Fruit fly (Drosophila melanogaster) whole organism, embryonic: Measurements from ENCODE around the gene amrt.

Experiments used
- Bdp1 ChIP-seq: fragments of 200-800 bp; sonication (Bioruptor generic); optimal IDR thresholded peaks from 3 replicates; lab custom pipeline; 2016; ENCODE audit warnings: missing biosample characterization, missing genetic modification characterization
- Bgb ChIP-seq: fragments of 200-800 bp; sonication (Bioruptor generic); IDR thresholded peaks from 2 replicates; pipeline ENCODE4 v1.3.6; 2022; ENCODE audit warnings: missing biosample characterization, missing genetic modification characterization; ENCODE audit not compliant: partially characterized antibody
- CG10462 ChIP-seq: fragments of 200-800 bp; sonication (Bioruptor generic); optimal IDR thresholded peaks from 2 replicates; lab custom pipeline; 2016; ENCODE audit warnings: missing biosample characterization, missing genetic modification characterization
- CG10565 ChIP-seq: fragments of 200-800 bp; sonication (Bioruptor generic); optimal IDR thresholded peaks from 3 replicates; lab custom pipeline; 2016; ENCODE audit warnings: missing biosample characterization, mild to moderate bottlenecking, missing genetic modification characterization
- CG11723 ChIP-seq: fragments of 200-800 bp; sonication (Bioruptor generic); optimal IDR thresholded peaks from 2 replicates; lab custom pipeline; 2017; ENCODE audit warnings: missing biosample characterization, mild to moderate bottlenecking, missing genetic modification characterization
- CG12744 ChIP-seq: fragments of 200-800 bp; sonication (Bioruptor generic); optimal IDR thresholded peaks from 2 replicates; lab custom pipeline; 2016; ENCODE audit warnings: missing biosample characterization, missing genetic modification characterization
- CG14014 ChIP-seq: fragments of 200-800 bp; sonication (Bioruptor generic); IDR thresholded peaks from 2 replicates; pipeline ENCODE4 v1.3.6; 2022; ENCODE audit warnings: missing biosample characterization, missing genetic modification characterization
- CG14441 ChIP-seq: fragments of 200-800 bp; sonication (Bioruptor generic); IDR thresholded peaks from 2 replicates; pipeline ENCODE4 v1.3.6; 2022; ENCODE audit warnings: missing biosample characterization, missing genetic modification characterization
- CG14710 ChIP-seq: fragments of 200-800 bp; sonication (Bioruptor generic); optimal IDR thresholded peaks from 3 replicates; lab custom pipeline; 2019; ENCODE audit warnings: missing biosample characterization, mild to moderate bottlenecking, missing genetic modification characterization, moderate library complexity
- CG14965 ChIP-seq: fragments of 200-800 bp; sonication (Bioruptor generic); optimal IDR thresholded peaks from 2 replicates; lab custom pipeline; 2016; ENCODE audit warnings: missing biosample characterization, missing genetic modification characterization, borderline replicate concordance
- CG16815 ChIP-seq: fragments of 200-800 bp; sonication (Bioruptor generic); optimal IDR thresholded peaks from 3 replicates; lab custom pipeline; 2017; ENCODE audit warnings: missing biosample characterization, mild to moderate bottlenecking, missing genetic modification characterization
- CG30020 ChIP-seq: fragments of 200-800 bp; optimal IDR thresholded peaks from 2 replicates; lab custom pipeline; 2019; ENCODE audit warnings: missing biosample characterization, mild to moderate bottlenecking, missing genetic modification characterization, moderate library complexity
- CG30403 ChIP-seq: fragments of 200-800 bp; sonication (Bioruptor generic); optimal IDR thresholded peaks from 3 replicates; lab custom pipeline; 2016; ENCODE audit warnings: missing biosample characterization, missing genetic modification characterization
- CG3281 ChIP-seq: fragments of 200-800 bp; sonication (Bioruptor generic); optimal IDR thresholded peaks from 3 replicates; lab custom pipeline; 2017; ENCODE audit warnings: missing biosample characterization, mild to moderate bottlenecking, missing genetic modification characterization
- CG33557 ChIP-seq: fragments of 200-800 bp; sonication (Bioruptor generic); optimal IDR thresholded peaks from 2 replicates; lab custom pipeline; 2019; ENCODE audit warnings: missing biosample characterization, mild to moderate bottlenecking, missing genetic modification characterization, moderate library complexity
- CG3838 ChIP-seq: fragments of 200-800 bp; sonication (Bioruptor generic); optimal IDR thresholded peaks from 3 replicates; lab custom pipeline; 2016; ENCODE audit warnings: missing biosample characterization, missing genetic modification characterization
- CG4282 ChIP-seq: fragments of 200-800 bp; sonication (Bioruptor generic); optimal IDR thresholded peaks from 2 replicates; lab custom pipeline; 2016; ENCODE audit warnings: missing biosample characterization, missing genetic modification characterization
- CG6175 ChIP-seq: fragments of 200-800 bp; sonication (Bioruptor generic); IDR thresholded peaks from 3 replicates; pipeline ENCODE4 v1.3.6; 2022; ENCODE audit warnings: missing biosample characterization, missing genetic modification characterization
- CG6683 ChIP-seq: fragments of 200-800 bp; sonication (Bioruptor generic); optimal IDR thresholded peaks from 2 replicates; lab custom pipeline; 2017; ENCODE audit warnings: missing biosample characterization, mild to moderate bottlenecking, missing genetic modification characterization, missing genetic modification reagents
- CG6854 ChIP-seq: fragments of 200-800 bp; sonication (Bioruptor generic); optimal IDR thresholded peaks from 3 replicates; lab custom pipeline; 2017; ENCODE audit warnings: missing biosample characterization, mild to moderate bottlenecking, missing genetic modification characterization
- CG8478 ChIP-seq: fragments of >200 bp; optimal IDR thresholded peaks from 2 replicates; lab custom pipeline; 2018
- Dfd ChIP-seq, 2 experiments: fragments of >200 bp; optimal IDR thresholded peaks; 2 replicates each; lab custom pipeline; 2017; ENCODE audit warnings: missing biosample characterization in 2 of 2, missing genetic modification characterization in 2 of 2
- Lpt ChIP-seq: fragments of >200 bp; optimal IDR thresholded peaks from 2 replicates; lab custom pipeline; 2018; ENCODE audit warnings: missing biosample characterization, missing genetic modification characterization
- Med ChIP-seq: fragments of 200-800 bp; sonication (Bioruptor generic); peaks from one replicate; lab custom pipeline; 2016; ENCODE audit warnings: missing biosample characterization, missing genetic modification characterization, mild to moderate bottlenecking, inconsistent platforms, moderate library complexity
- Mrtf ChIP-seq: fragments of 200-800 bp; sonication (Bioruptor generic); IDR thresholded peaks from 3 replicates; pipeline ENCODE4 v1.3.6; 2022; ENCODE audit warnings: missing biosample characterization, missing genetic modification characterization
- Myb ChIP-seq: fragments of 200-800 bp; sonication (Bioruptor generic); optimal IDR thresholded peaks from 2 replicates; lab custom pipeline; 2016; ENCODE audit warnings: missing biosample characterization, missing genetic modification characterization
- Nf-YA ChIP-seq: fragments of 200-800 bp; sonication (Bioruptor generic); IDR thresholded peaks from 2 replicates; pipeline ENCODE4 v1.3.6; 2022; ENCODE audit warnings: missing biosample characterization, missing genetic modification characterization
- Opbp ChIP-seq: fragments of 200-800 bp; sonication (Bioruptor generic); IDR thresholded peaks from 3 replicates; pipeline ENCODE4 v1.3.6; 2022; ENCODE audit warnings: missing biosample characterization, missing genetic modification characterization; ENCODE audit not compliant: partially characterized antibody
- Ptx1 ChIP-seq: fragments of 200-800 bp; sonication (Bioruptor generic); IDR thresholded peaks from 2 replicates; pipeline ENCODE4 v1.3.6; 2022; ENCODE audit warnings: missing biosample characterization, missing genetic modification characterization
- Sin3A ChIP-seq: fragments of >200 bp; optimal IDR thresholded peaks from 2 replicates; lab custom pipeline; 2018
- TFAM ChIP-seq: fragments of 200-800 bp; sonication (Bioruptor generic); optimal IDR thresholded peaks from 2 replicates; lab custom pipeline; 2017; ENCODE audit warnings: missing biosample characterization, missing genetic modification characterization, inconsistent platforms
- Trl ChIP-seq, 3 experiments: fragments of >200 bp in 2 of 3; fragments of 200-800 bp in 1 of 3; sonication (Bioruptor generic) in 1 of 3; optimal IDR thresholded peaks; 2 replicates in 1 of 3; 3 replicates in 2 of 3; lab custom pipeline; 2016 to 2017; ENCODE audit warnings: missing biosample characterization in 1 of 3, missing genetic modification characterization in 1 of 3
- al ChIP-seq: fragments of 200-800 bp; sonication (Bioruptor generic); IDR thresholded peaks from 2 replicates; pipeline ENCODE4 v1.3.6; 2022; ENCODE audit warnings: missing biosample characterization, missing genetic modification characterization
- aop ChIP-seq: fragments of 200-800 bp; sonication (Bioruptor generic); IDR thresholded peaks from 2 replicates; pipeline ENCODE4 v1.3.6; 2022; ENCODE audit warnings: missing biosample characterization, missing genetic modification characterization
- ash1 ChIP-seq: fragments of 200-800 bp; sonication (Bioruptor generic); optimal IDR thresholded peaks from 2 replicates; lab custom pipeline; 2018; ENCODE audit warnings: missing biosample characterization, mild to moderate bottlenecking, missing genetic modification characterization
- bsh ChIP-seq, 2 experiments: fragments of 200-800 bp; sonication (Bioruptor generic); optimal IDR thresholded peaks; 2 replicates each; lab custom pipeline; 2017 to 2018; ENCODE audit warnings: mild to moderate bottlenecking in 2 of 2, missing biosample characterization in 2 of 2, missing genetic modification characterization in 2 of 2, moderate library complexity in 1 of 2
- exex ChIP-seq: fragments of 200-800 bp; sonication (Bioruptor generic); optimal IDR thresholded peaks from 4 replicates; lab custom pipeline; 2018; ENCODE audit warnings: missing biosample characterization, mild to moderate bottlenecking, missing genetic modification characterization, moderate library complexity
- fd102C ChIP-seq: fragments of 200-800 bp; sonication (Bioruptor generic); optimal IDR thresholded peaks from 2 replicates; lab custom pipeline; 2018; ENCODE audit warnings: missing biosample characterization, mild to moderate bottlenecking, missing genetic modification characterization, moderate library complexity
- grn ChIP-seq: fragments of 200-800 bp; sonication (Bioruptor generic); optimal IDR thresholded peaks from 3 replicates; lab custom pipeline; 2017; ENCODE audit warnings: missing biosample characterization, missing genetic modification characterization
- h ChIP-seq: fragments of >200 bp; optimal IDR thresholded peaks from 2 replicates; lab custom pipeline; 2017
- ham ChIP-seq: fragments of 200-800 bp; sonication (Bioruptor generic); IDR thresholded peaks from 2 replicates; pipeline ENCODE4 v1.3.6; 2022; ENCODE audit warnings: missing biosample characterization, missing genetic modification characterization
- pfk ChIP-seq: fragments of 200-800 bp; sonication (Bioruptor generic); optimal IDR thresholded peaks from 2 replicates; lab custom pipeline; 2018; ENCODE audit warnings: missing biosample characterization, mild to moderate bottlenecking, missing genetic modification characterization, moderate library complexity
- pita ChIP-seq: fragments of 200-800 bp; sonication (Bioruptor generic); optimal IDR thresholded peaks from 2 replicates; lab custom pipeline; 2017; ENCODE audit warnings: missing biosample characterization, mild to moderate bottlenecking, missing genetic modification characterization
- rib ChIP-seq: fragments of 200-800 bp; sonication (Bioruptor generic); IDR thresholded peaks from 2 replicates; pipeline ENCODE4 v1.3.6; 2022; ENCODE audit warnings: missing biosample characterization, missing genetic modification characterization
- sc ChIP-seq, 3 experiments: fragments of >200 bp in 2 of 3; fragments of 200-800 bp in 1 of 3; sonication (Bioruptor generic) in 1 of 3; optimal IDR thresholded peaks; 2 replicates in 2 of 3; 3 replicates in 1 of 3; lab custom pipeline; 2017; ENCODE audit warnings: mild to moderate bottlenecking in 1 of 3, missing biosample characterization in 1 of 3, missing genetic modification characterization in 1 of 3, missing genetic modification reagents in 1 of 3
- schlank ChIP-seq: fragments of 200-800 bp; sonication (Bioruptor generic); optimal IDR thresholded peaks from 2 replicates; lab custom pipeline; 2018; ENCODE audit warnings: missing biosample characterization, mild to moderate bottlenecking, missing genetic modification characterization
- scrt ChIP-seq: fragments of 200-800 bp; sonication (Bioruptor generic); optimal IDR thresholded peaks from 2 replicates; lab custom pipeline; 2018; ENCODE audit warnings: missing biosample characterization, mild to moderate bottlenecking, missing genetic modification characterization, moderate library complexity
- sisA ChIP-seq: fragments of 200-800 bp; sonication (Bioruptor generic); IDR thresholded peaks from 2 replicates; pipeline ENCODE4 v1.3.6; 2022; ENCODE audit warnings: missing biosample characterization, missing genetic modification characterization
- slp2 ChIP-seq: fragments of 200-800 bp; sonication (Bioruptor generic); optimal IDR thresholded peaks from 2 replicates; lab custom pipeline; 2016; ENCODE audit warnings: missing biosample characterization, missing genetic modification characterization
- stc ChIP-seq: fragments of 200-800 bp; sonication (Bioruptor generic); IDR thresholded peaks from 2 replicates; pipeline ENCODE4 v1.3.6; 2022; ENCODE audit warnings: missing biosample characterization, missing genetic modification characterization
- twi ChIP-seq: fragments of 200-800 bp; optimal IDR thresholded peaks from 2 replicates; lab custom pipeline; 2019; ENCODE audit warnings: missing biosample characterization, mild to moderate bottlenecking, missing genetic modification characterization, moderate library complexity

amrt gene

dm6 chrX:13756776-13757312, 25.4 kb upstream of the amrt start, which contains the start of the genes CG32625 and Rtc1 (continued):
- no peak for TF ChIP-seq Lpt
- no peak for TF ChIP-seq CG14965
- TF ChIP-seq CG16815 (GFP tag; lab: Kevin White, UChicago), result no peak
- peak; percentile 36; the same call in 1 of the 2 replicates for TF ChIP-seq CG14014 (GFP tag; lab: Robert Waterston, UW)
- no peak for TF ChIP-seq CG3838 (GFP tag; lab: Kevin White, UChicago)
- TF ChIP-seq rib (GFP tag; lab: Robert Waterston, UW), result no peak
- no peak for TF ChIP-seq Nf-YA (GFP tag; lab: Robert Waterston, UW)
- TF ChIP-seq bsh (GFP tag; optimal IDR thresholded peaks at IDR 0.05; lab: Kevin White, UChicago), result peak in 1 of 2 experiments; percentile 49
- no peak for TF ChIP-seq Mrtf
- TF ChIP-seq CG10565 (GFP tag; lab: Kevin White, UChicago), result no peak
- TF ChIP-seq CG10462 (GFP tag; lab: Kevin White, UChicago), result no peak
- peak; percentile 31 for TF ChIP-seq CG30020 (tag; lab: Kevin White, UChicago)
- no peak for TF ChIP-seq CG8478
- no peak for TF ChIP-seq Myb (GFP tag; lab: Kevin White, UChicago)
- TF ChIP-seq stc (GFP tag; lab: Robert Waterston, UW), result no peak
- TF ChIP-seq CG12744, result no peak
- TF ChIP-seq sc (optimal IDR thresholded peaks at IDR 0.05; lab: Kevin White, UChicago), result no peak
- no peak for TF ChIP-seq sc (GFP tag; optimal IDR thresholded peaks at IDR 0.05; lab: Kevin White, UChicago)
- TF ChIP-seq twi, result no peak
- no peak for TF ChIP-seq CG11723
- TF ChIP-seq sisA (GFP tag; lab: Robert Waterston, UW), result no peak; the same call in 1 of the 2 replicates
- TF ChIP-seq schlank, result no peak
- TF ChIP-seq pfk (GFP tag; lab: Kevin White, UChicago), result no peak
- no peak for TF ChIP-seq pita (GFP tag; lab: Kevin White, UChicago)
- TF ChIP-seq h (lab: Kevin White, UChicago), result no peak
- TF ChIP-seq grn, result no peak
- no peak for TF ChIP-seq TFAM
- TF ChIP-seq aop, result no peak
- no peak for TF ChIP-seq Bdp1
- TF ChIP-seq Sin3A (lab: Kevin White, UChicago), result no peak
- TF ChIP-seq slp2, result no peak
- peak; percentile 24 for TF ChIP-seq exex
- TF ChIP-seq CG3281, result peak; percentile 28
- TF ChIP-seq ham (GFP tag; lab: Robert Waterston, UW), result no peak
- no peak for TF ChIP-seq CG6854 (GFP tag; lab: Kevin White, UChicago)
- no peak for TF ChIP-seq scrt (GFP tag; lab: Kevin White, UChicago)
- peak; percentile 42 for TF ChIP-seq Ptx1
- peak; percentile 36; the same call in 1 of the 2 replicates for TF ChIP-seq CG14441 (GFP tag; lab: Robert Waterston, UW)
- TF ChIP-seq Med, result peak; percentile 69
- TF ChIP-seq fd102C, result no peak
- no peak for TF ChIP-seq ash1 (GFP tag; lab: Kevin White, UChicago)
- no peak for TF ChIP-seq Dfd (GFP tag; optimal IDR thresholded peaks at IDR 0.05; lab: Kevin White, UChicago)
- TF ChIP-seq CG14710 (tag; lab: Kevin White, UChicago), result peak; percentile 82
- TF ChIP-seq CG4282 (GFP tag; lab: Kevin White, UChicago), result no peak
- TF ChIP-seq al (GFP tag; lab: Robert Waterston, UW), result peak; percentile 44
- peak; percentile 1 for TF ChIP-seq CG6683 (GFP tag; lab: Kevin White, UChicago)
- peak; percentile 7 for TF ChIP-seq CG33557 (GFP tag; lab: Kevin White, UChicago)
- TF ChIP-seq Bgb (GFP tag; lab: Robert Waterston, UW), result peak; percentile 52
- peak; percentile 51; the same call in 2 of the 3 replicates for TF ChIP-seq Opbp (GFP tag; lab: Robert Waterston, UW)
- TF ChIP-seq Trl (optimal IDR thresholded peaks at IDR 0.05; lab: Kevin White, UChicago), result no peak
- TF ChIP-seq Trl (GFP tag; optimal IDR thresholded peaks at IDR 0.05; lab: Kevin White, UChicago), result no peak
- TF ChIP-seq CG30403 (GFP tag; lab: Kevin White, UChicago), result peak; percentile 64
- no peak for TF ChIP-seq CG6175 (GFP tag; lab: Robert Waterston, UW)
